ENCODE assay signal across 1 fruit fly cellular context in the genomic region with DNA sequence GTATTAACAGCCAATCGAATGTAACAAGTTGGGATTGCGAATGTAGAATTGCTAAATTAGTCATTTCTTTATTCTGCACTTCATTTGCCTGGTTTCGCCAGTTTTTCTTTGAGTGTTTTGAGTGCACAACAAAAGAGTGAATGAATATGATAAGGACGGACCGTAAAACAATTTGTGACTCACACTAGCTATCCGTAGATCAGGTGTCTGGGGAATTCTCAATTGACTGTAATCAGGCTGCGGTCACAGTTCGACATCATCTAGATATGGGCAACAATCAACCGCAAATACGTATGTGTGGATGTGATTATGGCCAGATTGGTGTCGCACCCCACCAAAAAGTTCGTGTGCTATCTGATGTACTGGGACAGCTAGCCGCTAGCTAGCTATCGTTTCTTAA.
TF ChIP-seq lines count a peak whose summit lies in the region.

No protein-coding gene starts in this region.

TF ChIP-seq in whole organism, embryonic, 481 proteins besides CTCF, POLR2A, EP300 and RAD21 (continued from another document):
- TF ChIP-seq chif (GFP tag; optimal IDR thresholded peaks at IDR 0.05; lab: Kevin White, UChicago) (no peak), Oli (tag; optimal IDR thresholded peaks at IDR 0.05; lab: Kevin White, UChicago) (no peak), CG12659 (GFP tag; optimal IDR thresholded peaks at IDR 0.05; lab: Kevin White, UChicago) (no peak), Doc2 (GFP tag; IDR thresholded peaks at IDR 0.05; lab: Robert Waterston, UW) (no peak)
